Fruit fly (Drosophila melanogaster) whole organism, embryonic: ENCODE results near the gene CG6142.

Experiments
- Adf1 ChIP-seq: fragments of 200-800 bp; sonication (Bioruptor generic); IDR thresholded peaks from 2 replicates; pipeline ENCODE4 v1.3.6; 2022; ENCODE audit warnings: missing biosample characterization, missing genetic modification characterization
- CG10209 ChIP-seq: fragments of 200-800 bp; sonication (Bioruptor generic); optimal IDR thresholded peaks from 3 replicates; lab custom pipeline; 2017; ENCODE audit warnings: missing biosample characterization, mild to moderate bottlenecking, missing genetic modification characterization, missing genetic modification reagents
- CG1024 ChIP-seq: fragments of 200-800 bp; sonication (Bioruptor generic); IDR thresholded peaks from 2 replicates; pipeline ENCODE4 v1.3.6; 2022; ENCODE audit warnings: missing biosample characterization, missing genetic modification characterization
- CG11504 ChIP-seq: fragments of 200-800 bp; sonication (Bioruptor generic); optimal IDR thresholded peaks from 3 replicates; lab custom pipeline; 2019; ENCODE audit warnings: missing biosample characterization, mild to moderate bottlenecking, missing genetic modification characterization, moderate library complexity
- CG1233 ChIP-seq: fragments of 200-800 bp; sonication (Bioruptor generic); optimal IDR thresholded peaks from 4 replicates; lab custom pipeline; 2018; ENCODE audit warnings: missing biosample characterization, mild to moderate bottlenecking, missing genetic modification characterization
- CG12942 ChIP-seq: fragments of 200-800 bp; sonication (Bioruptor generic); optimal IDR thresholded peaks from 3 replicates; lab custom pipeline; 2016; ENCODE audit warnings: missing biosample characterization, missing genetic modification characterization
- CG13775 ChIP-seq: fragments of 200-800 bp; sonication (Bioruptor generic); optimal IDR thresholded peaks from 3 replicates; lab custom pipeline; 2017; ENCODE audit warnings: missing biosample characterization, mild to moderate bottlenecking, missing genetic modification characterization
- CG14441 ChIP-seq: fragments of 200-800 bp; sonication (Bioruptor generic); IDR thresholded peaks from 2 replicates; pipeline ENCODE4 v1.3.6; 2022; ENCODE audit warnings: missing biosample characterization, missing genetic modification characterization
- CG15514 ChIP-seq: fragments of 200-800 bp; sonication (Bioruptor generic); optimal IDR thresholded peaks from 3 replicates; lab custom pipeline; 2017; ENCODE audit warnings: missing biosample characterization, missing genetic modification characterization, mild to moderate bottlenecking, moderate library complexity, missing genetic modification reagents
- CG1647 ChIP-seq: fragments of 200-800 bp; sonication (Bioruptor generic); optimal IDR thresholded peaks from 3 replicates; lab custom pipeline; 2016; ENCODE audit warnings: missing biosample characterization, missing genetic modification characterization
- CG17359 ChIP-seq: fragments of 200-800 bp; sonication (Bioruptor generic); optimal IDR thresholded peaks from 3 replicates; lab custom pipeline; 2018; ENCODE audit warnings: missing biosample characterization, mild to moderate bottlenecking, missing genetic modification characterization, moderate library complexity
- CG17361 ChIP-seq: fragments of 200-800 bp; sonication (Bioruptor generic); IDR thresholded peaks from 3 replicates; pipeline ENCODE4 v1.3.6; 2022; ENCODE audit warnings: missing biosample characterization, missing genetic modification characterization
- CG2202 ChIP-seq: fragments of 200-800 bp; sonication (Bioruptor generic); optimal IDR thresholded peaks from 2 replicates; lab custom pipeline; 2018; ENCODE audit warnings: missing biosample characterization, mild to moderate bottlenecking, missing genetic modification characterization
- CG2889 ChIP-seq: fragments of 200-800 bp; sonication (Bioruptor generic); IDR thresholded peaks from 3 replicates; pipeline ENCODE4 v1.3.6; 2022; ENCODE audit warnings: missing biosample characterization, missing genetic modification characterization
- CG30020 ChIP-seq: fragments of 200-800 bp; optimal IDR thresholded peaks from 2 replicates; lab custom pipeline; 2019; ENCODE audit warnings: missing biosample characterization, mild to moderate bottlenecking, missing genetic modification characterization, moderate library complexity
- CG32532 ChIP-seq: fragments of 200-800 bp; sonication (Bioruptor generic); IDR thresholded peaks from 2 replicates; pipeline ENCODE4 v1.3.6; 2022; ENCODE audit warnings: missing biosample characterization, missing genetic modification characterization
- CG3407 ChIP-seq: fragments of 200-800 bp; sonication (Bioruptor generic); optimal IDR thresholded peaks from 2 replicates; lab custom pipeline; 2018; ENCODE audit warnings: missing biosample characterization, mild to moderate bottlenecking, missing genetic modification characterization
- CG3995 ChIP-seq: fragments of 200-800 bp; sonication (Bioruptor generic); optimal IDR thresholded peaks from 3 replicates; lab custom pipeline; 2016; ENCODE audit warnings: missing biosample characterization, missing genetic modification characterization
- CG7839 ChIP-seq: fragments of 200-800 bp; sonication (Bioruptor generic); optimal IDR thresholded peaks from 3 replicates; lab custom pipeline; 2018; ENCODE audit warnings: missing biosample characterization, mild to moderate bottlenecking, missing genetic modification characterization, moderate library complexity
- CG8281 ChIP-seq: fragments of 200-800 bp; sonication (Bioruptor generic); optimal IDR thresholded peaks from 2 replicates; lab custom pipeline; 2018; ENCODE audit warnings: missing biosample characterization, mild to moderate bottlenecking, missing genetic modification characterization, moderate library complexity
- CG9437 ChIP-seq: fragments of 200-800 bp; sonication (Bioruptor generic); optimal IDR thresholded peaks from 2 replicates; lab custom pipeline; 2018; ENCODE audit warnings: missing biosample characterization, mild to moderate bottlenecking, missing genetic modification characterization
- CTCF ChIP-seq: fragments of 200-800 bp; sonication (Bioruptor generic); optimal IDR thresholded peaks from 2 replicates; lab custom pipeline; 2017; ENCODE audit warnings: missing biosample characterization, mild to moderate bottlenecking, missing genetic modification characterization, moderate library complexity
- Chrac-16 ChIP-seq: fragments of 200-800 bp; sonication (Bioruptor generic); optimal IDR thresholded peaks from 3 replicates; lab custom pipeline; 2016; ENCODE audit warnings: missing biosample characterization, missing genetic modification characterization
- CrebB ChIP-seq: fragments of 200-800 bp; sonication (Bioruptor generic); optimal IDR thresholded peaks from 3 replicates; lab custom pipeline; 2018; ENCODE audit warnings: missing biosample characterization, mild to moderate bottlenecking, missing genetic modification characterization
- D19B ChIP-seq: fragments of 200-800 bp; sonication (Bioruptor generic); optimal IDR thresholded peaks from 2 replicates; lab custom pipeline; 2017; ENCODE audit warnings: missing biosample characterization, mild to moderate bottlenecking, missing genetic modification characterization
- Doc3 ChIP-seq: fragments of 200-800 bp; sonication (Bioruptor generic); IDR thresholded peaks from 3 replicates; pipeline ENCODE4 v1.3.6; 2022; ENCODE audit warnings: missing biosample characterization, missing genetic modification characterization; ENCODE audit not compliant: partially characterized antibody
- Dp ChIP-seq: fragments of 200-800 bp; sonication (Bioruptor generic); optimal IDR thresholded peaks from 2 replicates; lab custom pipeline; 2018; ENCODE audit warnings: missing biosample characterization, mild to moderate bottlenecking, missing genetic modification characterization, moderate library complexity
- Gug ChIP-seq: fragments of 200-800 bp; sonication (Bioruptor generic); IDR thresholded peaks from 4 replicates; pipeline ENCODE4 v1.3.6; 2022; ENCODE audit warnings: missing biosample characterization, missing genetic modification characterization
- Hr3 ChIP-seq: fragments of 200-800 bp; sonication (Bioruptor generic); optimal IDR thresholded peaks from 3 replicates; lab custom pipeline; 2016; ENCODE audit warnings: missing biosample characterization, missing genetic modification characterization
- Kr ChIP-seq: fragments of 200-800 bp; sonication (Bioruptor generic); optimal IDR thresholded peaks from 2 replicates; lab custom pipeline; 2017; ENCODE audit warnings: missing biosample characterization, mild to moderate bottlenecking, missing genetic modification characterization
- Mrtf ChIP-seq: fragments of 200-800 bp; sonication (Bioruptor generic); IDR thresholded peaks from 3 replicates; pipeline ENCODE4 v1.3.6; 2022; ENCODE audit warnings: missing biosample characterization, missing genetic modification characterization
- Oaz ChIP-seq: fragments of 200-800 bp; sonication (Bioruptor generic); IDR thresholded peaks from 2 replicates; pipeline ENCODE4 v1.3.6; 2022; ENCODE audit warnings: missing biosample characterization, missing genetic modification characterization
- ab ChIP-seq: fragments of 200-800 bp; sonication (Bioruptor generic); optimal IDR thresholded peaks from 2 replicates; lab custom pipeline; 2016; ENCODE audit warnings: missing biosample characterization, missing genetic modification characterization
- amos ChIP-seq: fragments of 200-800 bp; sonication (Bioruptor generic); IDR thresholded peaks from 2 replicates; pipeline ENCODE4 v1.3.6; 2022; ENCODE audit warnings: missing biosample characterization, missing genetic modification characterization; ENCODE audit not compliant: partially characterized antibody
- aop ChIP-seq: fragments of 200-800 bp; sonication (Bioruptor generic); IDR thresholded peaks from 2 replicates; pipeline ENCODE4 v1.3.6; 2022; ENCODE audit warnings: missing biosample characterization, missing genetic modification characterization
- ase ChIP-seq: fragments of 200-800 bp; sonication (Bioruptor generic); IDR thresholded peaks from 3 replicates; pipeline ENCODE4 v1.3.6; 2022; ENCODE audit warnings: missing biosample characterization, missing genetic modification characterization
- bcd ChIP-seq: fragments of 200-800 bp; sonication (Bioruptor generic); optimal IDR thresholded peaks from 2 replicates; lab custom pipeline; 2017; ENCODE audit warnings: missing biosample characterization, mild to moderate bottlenecking, missing genetic modification characterization
- br ChIP-seq: fragments of >200 bp; optimal IDR thresholded peaks from 2 replicates; lab custom pipeline; 2017
- cato ChIP-seq: fragments of 200-800 bp; sonication (Bioruptor generic); optimal IDR thresholded peaks from 2 replicates; lab custom pipeline; 2016; ENCODE audit warnings: missing biosample characterization, missing genetic modification characterization, borderline replicate concordance
- croc ChIP-seq: fragments of 200-800 bp; sonication (Bioruptor generic); conservative IDR thresholded peaks from 3 replicates; pipeline ENCODE4 v1.3.6; 2022; ENCODE audit warnings: missing biosample characterization, missing genetic modification characterization
- dati ChIP-seq: fragments of 200-800 bp; sonication (Bioruptor generic); IDR thresholded peaks from 2 replicates; pipeline ENCODE4 v1.3.6; 2022; ENCODE audit warnings: missing biosample characterization, missing genetic modification characterization
- dmrt99B ChIP-seq: fragments of 200-800 bp; sonication (Bioruptor generic); optimal IDR thresholded peaks from 2 replicates; lab custom pipeline; 2018; ENCODE audit warnings: missing biosample characterization, mild to moderate bottlenecking, missing genetic modification characterization, moderate library complexity
- fd64A ChIP-seq: fragments of 200-800 bp; sonication (Bioruptor generic); optimal IDR thresholded peaks from 3 replicates; lab custom pipeline; 2018; ENCODE audit warnings: missing biosample characterization, mild to moderate bottlenecking, missing genetic modification characterization
- gsb ChIP-seq: fragments of 200-800 bp; sonication (Bioruptor generic); IDR thresholded peaks from 2 replicates; pipeline ENCODE4 v1.3.6; 2022; ENCODE audit warnings: missing biosample characterization, missing genetic modification characterization
- hkb ChIP-seq, 2 experiments: fragments of 200-800 bp in 1 of 2; fragments of >200 bp in 1 of 2; sonication (Bioruptor generic) in 1 of 2; IDR thresholded peaks in 1 of 2; optimal IDR thresholded peaks in 1 of 2; 2 replicates each; pipeline versions ENCODE4 v1.3.6 to Lab custom; 2017 to 2022; ENCODE audit warnings: missing biosample characterization in 1 of 2, missing genetic modification characterization in 1 of 2
- hth ChIP-seq: fragments of >200 bp; optimal IDR thresholded peaks from 2 replicates; lab custom pipeline; 2017; ENCODE audit warnings: inconsistent platforms
- inv ChIP-seq: fragments of 200-800 bp; sonication (Bioruptor generic); IDR thresholded peaks from 2 replicates; pipeline ENCODE4 v1.3.6; 2022; ENCODE audit warnings: missing biosample characterization, missing genetic modification characterization; ENCODE audit not compliant: partially characterized antibody
- jing ChIP-seq: fragments of 200-800 bp; sonication (Bioruptor generic); optimal IDR thresholded peaks from 2 replicates; lab custom pipeline; 2018; ENCODE audit warnings: missing biosample characterization, mild to moderate bottlenecking, missing genetic modification characterization
- jumu ChIP-seq: fragments of 200-800 bp; sonication (Bioruptor generic); optimal IDR thresholded peaks from 3 replicates; lab custom pipeline; 2016; ENCODE audit warnings: missing biosample characterization, missing genetic modification characterization
- pita ChIP-seq: fragments of 200-800 bp; sonication (Bioruptor generic); optimal IDR thresholded peaks from 2 replicates; lab custom pipeline; 2017; ENCODE audit warnings: missing biosample characterization, mild to moderate bottlenecking, missing genetic modification characterization
- ssp ChIP-seq: fragments of 200-800 bp; sonication (Bioruptor generic); IDR thresholded peaks from 2 replicates; pipeline ENCODE4 v1.3.6; 2022; ENCODE audit warnings: missing biosample characterization, missing genetic modification characterization
- toy ChIP-seq: fragments of 200-800 bp; sonication (Bioruptor generic); IDR thresholded peaks from 2 replicates; pipeline ENCODE4 v1.3.6; 2022; ENCODE audit warnings: missing biosample characterization, missing genetic modification characterization

The CG6142 gene

DNA sequence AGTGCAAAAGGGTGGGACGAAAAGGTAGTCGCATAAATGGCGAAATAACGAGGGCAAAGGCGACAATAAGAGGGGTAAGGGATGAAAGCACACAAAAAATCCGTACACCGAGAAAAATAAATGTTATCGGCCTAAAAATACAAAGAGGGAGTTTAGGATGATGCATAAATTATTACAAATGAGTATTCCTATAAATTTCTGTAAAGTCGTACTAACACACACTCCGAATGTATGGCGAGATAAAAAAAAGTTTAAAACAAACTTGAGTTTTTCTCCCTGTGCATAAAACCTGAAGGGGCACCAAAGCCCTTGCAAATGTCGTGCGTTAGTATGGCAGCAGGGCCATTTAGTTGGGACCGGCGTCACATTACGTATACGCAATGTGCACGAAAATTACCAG lies 39.1 kb downstream of the CG6142 start (continued):
- TF ChIP-seq dmrt99B (tag; lab: Kevin White, UChicago) (peak; percentile 76), CG11504 (tag; lab: Kevin White, UChicago) (peak; percentile 81), bcd (GFP tag; lab: Kevin White, UChicago) (peak; percentile 56), CG3407 (no peak), Adf1 (GFP tag; lab: Robert Waterston, UW) (peak; percentile 22; the same call in 1 of the 2 replicates), br (lab: Kevin White, UChicago) (no peak), Dp (GFP tag; lab: Kevin White, UChicago) (no peak), dati (GFP tag; lab: Robert Waterston, UW) (0 out of 2 replicates have a peak, but pooled peaks have one; percentile 19), CG2889 (GFP tag; lab: Robert Waterston, UW) (no peak), CG3995 (GFP tag; lab: Kevin White, UChicago) (no peak), jumu (GFP tag; lab: Kevin White, UChicago) (no peak), CG1647 (no peak), hkb (optimal IDR thresholded peaks at IDR 0.05; lab: Kevin White, UChicago) (no peak), hkb (GFP tag; IDR thresholded peaks at IDR 0.05; lab: Robert Waterston, UW) (peak; percentile 84), CG1233 (GFP tag; lab: Kevin White, UChicago) (peak; percentile 19), CG32532 (GFP tag; lab: Robert Waterston, UW) (peak; percentile 74; the same call in 1 of the 2 replicates), gsb (GFP tag; lab: Robert Waterston, UW) (no peak), CG30020 (tag; lab: Kevin White, UChicago) (no peak), aop (GFP tag; lab: Robert Waterston, UW) (no peak), Kr (GFP tag; lab: Kevin White, UChicago) (no peak), Mrtf (GFP tag; lab: Robert Waterston, UW) (peak; percentile 30; the same call in 1 of the 3 replicates), ase (GFP tag; lab: Robert Waterston, UW) (no peak), fd64A (GFP tag; lab: Kevin White, UChicago) (no peak), CG10209 (peak; percentile 1), CG17359 (tag; lab: Kevin White, UChicago) (peak; percentile 69), CG7839 (tag; lab: Kevin White, UChicago) (peak; percentile 72), inv (GFP tag; lab: Robert Waterston, UW) (no peak), Hr3 (peak; percentile 8), CG9437 (GFP tag; lab: Kevin White, UChicago) (peak; percentile 17), CG8281 (tag; lab: Kevin White, UChicago) (peak; percentile 20), hth (no peak), Oaz (no peak), CTCF (GFP tag; lab: Kevin White, UChicago) (no peak), Gug (GFP tag; lab: Robert Waterston, UW) (no peak; the same call in 3 of the 4 replicates), D19B (GFP tag; lab: Kevin White, UChicago) (peak; percentile 5), Chrac-16 (no peak), pita (no peak), toy (GFP tag; lab: Robert Waterston, UW) (no peak), CG12942 (GFP tag; lab: Kevin White, UChicago) (no peak), ssp (GFP tag; lab: Robert Waterston, UW) (no peak), Doc3 (GFP tag; lab: Robert Waterston, UW) (no peak), amos (GFP tag; lab: Robert Waterston, UW) (no peak), jing (GFP tag; lab: Kevin White, UChicago) (no peak), CG13775 (GFP tag; lab: Kevin White, UChicago) (no peak), ab (GFP tag; lab: Kevin White, UChicago) (no peak), CG2202 (no peak), CG1024 (GFP tag; lab: Robert Waterston, UW) (no peak), CG17361 (GFP tag; lab: Robert Waterston, UW) (no peak), CG14441 (GFP tag; lab: Robert Waterston, UW) (peak; percentile 68), cato (GFP tag; lab: Kevin White, UChicago) (no peak), CrebB (no peak), CG15514 (GFP tag; lab: Kevin White, UChicago) (peak; percentile 65), croc (GFP tag; lab: Robert Waterston, UW) (peak; percentile 27; the same call in 1 of the 3 replicates)
